Worm (Caenorhabditis elegans): Measurements from ENCODE around the gene K03A1.4.

- TF ChIP-seq attf-3 (GFP tag; conservative IDR thresholded peaks at IDR 0.05) (no peak), unc-62 (GFP tag; optimal IDR thresholded peaks at IDR 0.05) (peak; percentile 89), snpc-4 (GFP tag; optimal IDR thresholded peaks at IDR 0.05) (no peak), snpc-4 (tag; optimal IDR thresholded peaks at IDR 0.05) (no peak), hlh-26 (GFP tag; conservative IDR thresholded peaks at IDR 0.05) (no peak), K12H6.12 (tag; optimal IDR thresholded peaks at IDR 0.05) (no peak), rec-8 (tag; optimal IDR thresholded peaks at IDR 0.05) (no peak), lag-1 (GFP tag; IDR thresholded peaks at IDR 0.05) (no peak)
Measured at ce11 chrX:7290859-7291628, 7.5 kb downstream of the K03A1.4 start.
